Fruit fly (Drosophila melanogaster): ENCODE data around the gene cpb.

cpb gene

dm6 chr2L:1666789-1667188 lies 37.9 kb upstream of the cpb start:
- TF ChIP-seq pad (GFP tag; optimal IDR thresholded peaks at IDR 0.05) (no peak), Crg-1 (GFP tag; optimal IDR thresholded peaks at IDR 0.05) (no peak), kay (GFP tag; ENCODE audit: borderline replicate concordance) (no peak), CG33017 (tag; optimal IDR thresholded peaks at IDR 0.05) (no peak), Clk (GFP tag; optimal IDR thresholded peaks at IDR 0.05) (no peak), cic (GFP tag; optimal IDR thresholded peaks at IDR 0.05) (no peak), CG14711 (tag; optimal IDR thresholded peaks at IDR 0.05) (no peak), Hr96 (GFP tag; optimal IDR thresholded peaks at IDR 0.05) (no peak)

- TF ChIP-seq CG5204 (GFP tag; optimal IDR thresholded peaks at IDR 0.05), result no peak
- TF ChIP-seq CG33017 (tag; optimal IDR thresholded peaks at IDR 0.05), result no peak
- TF ChIP-seq cnc (optimal IDR thresholded peaks at IDR 0.05), result no peak
- no peak for TF ChIP-seq tj (GFP tag; optimal IDR thresholded peaks at IDR 0.05)
- no peak for TF ChIP-seq ovo (GFP tag; optimal IDR thresholded peaks at IDR 0.05)
- no peak for TF ChIP-seq cic (GFP tag; optimal IDR thresholded peaks at IDR 0.05)
- TF ChIP-seq Mnt (GFP tag; optimal IDR thresholded peaks at IDR 0.05), result no peak
- no peak for TF ChIP-seq kay (GFP tag; ENCODE audit: borderline replicate concordance)
- TF ChIP-seq CG7045 (GFP tag; optimal IDR thresholded peaks at IDR 0.05), result no peak
- TF ChIP-seq bab1 (GFP tag; optimal IDR thresholded peaks at IDR 0.05), result no peak
- TF ChIP-seq pad (GFP tag; optimal IDR thresholded peaks at IDR 0.05), result no peak
- no peak for TF ChIP-seq CG14711 (tag; optimal IDR thresholded peaks at IDR 0.05)
- no peak for TF ChIP-seq CG12768 (GFP tag; optimal IDR thresholded peaks at IDR 0.05)
- TF ChIP-seq Hr96 (GFP tag; optimal IDR thresholded peaks at IDR 0.05), result no peak
These were observed 37.2 kb upstream of the cpb start for dm6 chr2L:1667483-1667882.

- TF ChIP-seq tj (GFP tag; optimal IDR thresholded peaks at IDR 0.05) (no peak), CG12768 (GFP tag; optimal IDR thresholded peaks at IDR 0.05) (no peak), ovo (GFP tag; optimal IDR thresholded peaks at IDR 0.05) (no peak), CG5204 (GFP tag; optimal IDR thresholded peaks at IDR 0.05) (no peak), Clk (GFP tag; optimal IDR thresholded peaks at IDR 0.05) (no peak), CG33017 (tag; optimal IDR thresholded peaks at IDR 0.05) (no peak)
These were observed 36.1 kb upstream of the cpb start for dm6 chr2L:1668616-1669020.

DNA sequence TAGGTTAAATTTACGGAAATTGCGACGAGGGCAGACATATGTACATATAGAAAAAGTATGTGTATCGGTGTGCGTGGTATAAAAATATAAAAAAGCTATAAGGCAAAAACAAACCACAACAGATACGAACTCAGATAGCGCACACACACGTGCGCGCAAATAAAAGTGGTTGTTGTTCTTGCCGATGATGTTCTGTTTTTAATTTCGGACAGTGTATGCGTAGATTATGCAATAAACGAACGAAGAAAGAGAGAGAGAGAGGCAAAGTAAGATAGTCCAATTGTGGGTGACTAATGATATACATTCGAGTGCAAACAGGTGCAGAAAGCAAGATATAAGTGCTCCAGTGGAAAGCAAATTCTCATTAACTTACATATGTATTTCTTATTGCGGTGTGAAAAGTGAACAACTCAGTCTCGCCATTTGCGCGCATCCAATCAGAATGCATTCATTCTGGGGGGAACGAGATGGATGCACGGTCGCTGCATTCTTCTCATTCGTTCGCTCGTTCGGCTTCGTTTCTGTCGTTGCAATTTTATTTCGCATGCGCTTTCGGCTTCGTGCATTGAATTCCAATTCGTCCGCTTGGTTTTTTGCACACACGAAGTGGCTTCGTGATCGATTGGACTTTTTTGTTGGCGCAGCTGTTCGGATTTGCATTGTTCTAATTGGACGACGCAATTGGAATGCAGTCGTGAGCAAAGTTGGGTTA lies 35.2 kb upstream of the cpb start:
- no peak for TF ChIP-seq cic (GFP tag; optimal IDR thresholded peaks at IDR 0.05)
- TF ChIP-seq Mnt (GFP tag; optimal IDR thresholded peaks at IDR 0.05), result peak; percentile 1
- no peak for TF ChIP-seq kay (GFP tag; ENCODE audit: borderline replicate concordance)
- TF ChIP-seq tj (GFP tag; optimal IDR thresholded peaks at IDR 0.05), result peak; percentile 18

dm6 chr2L:1670421-1670820 lies 34.3 kb upstream of the cpb start:
- no peak for TF ChIP-seq ovo (GFP tag; optimal IDR thresholded peaks at IDR 0.05)

- no peak for TF ChIP-seq cic (GFP tag; optimal IDR thresholded peaks at IDR 0.05)
- no peak for TF ChIP-seq Hr96 (GFP tag; optimal IDR thresholded peaks at IDR 0.05)
- no peak for TF ChIP-seq CG12768 (GFP tag; optimal IDR thresholded peaks at IDR 0.05)
- no peak for TF ChIP-seq CG14711 (tag; optimal IDR thresholded peaks at IDR 0.05)
- no peak for TF ChIP-seq Mnt (GFP tag; optimal IDR thresholded peaks at IDR 0.05)
- no peak for TF ChIP-seq CG7045 (GFP tag; optimal IDR thresholded peaks at IDR 0.05)
- TF ChIP-seq ovo (GFP tag; optimal IDR thresholded peaks at IDR 0.05), result no peak
- TF ChIP-seq CG5204 (GFP tag; optimal IDR thresholded peaks at IDR 0.05), result no peak
- no peak for TF ChIP-seq bab1 (GFP tag; optimal IDR thresholded peaks at IDR 0.05)
- TF ChIP-seq tj (GFP tag; optimal IDR thresholded peaks at IDR 0.05), result no peak
- TF ChIP-seq cnc (optimal IDR thresholded peaks at IDR 0.05), result no peak
- TF ChIP-seq CG7101 (tag; optimal IDR thresholded peaks at IDR 0.05), result no peak
- no peak for TF ChIP-seq Clk (GFP tag; optimal IDR thresholded peaks at IDR 0.05)
- TF ChIP-seq CG33017 (tag; optimal IDR thresholded peaks at IDR 0.05), result no peak
- no peak for TF ChIP-seq pad (GFP tag; optimal IDR thresholded peaks at IDR 0.05)
- no peak for TF ChIP-seq CG11617 (GFP tag; optimal IDR thresholded peaks at IDR 0.05)
- TF ChIP-seq kay (GFP tag; ENCODE audit: borderline replicate concordance), result no peak
- no peak for TF ChIP-seq Crg-1 (GFP tag; optimal IDR thresholded peaks at IDR 0.05)
These were observed 32.5 kb upstream of the cpb start for dm6 chr2L:1672111-1672718.

- TF ChIP-seq tj (GFP tag; optimal IDR thresholded peaks at IDR 0.05) (no peak), CG5204 (GFP tag; optimal IDR thresholded peaks at IDR 0.05) (no peak), CG7045 (GFP tag; optimal IDR thresholded peaks at IDR 0.05) (no peak), pad (GFP tag; optimal IDR thresholded peaks at IDR 0.05) (no peak), bab1 (GFP tag; optimal IDR thresholded peaks at IDR 0.05) (no peak), toe (GFP tag; optimal IDR thresholded peaks at IDR 0.05) (no peak), CG7101 (tag; optimal IDR thresholded peaks at IDR 0.05) (no peak), cnc (optimal IDR thresholded peaks at IDR 0.05) (no peak), CG11617 (GFP tag; optimal IDR thresholded peaks at IDR 0.05) (no peak), Hr96 (GFP tag; optimal IDR thresholded peaks at IDR 0.05) (no peak), ovo (GFP tag; optimal IDR thresholded peaks at IDR 0.05) (no peak), CG12768 (GFP tag; optimal IDR thresholded peaks at IDR 0.05) (no peak), Clk (GFP tag; optimal IDR thresholded peaks at IDR 0.05) (no peak)
These were observed 11.8 kb upstream of the cpb start for dm6 chr2L:1692857-1693256.
